Worm (Caenorhabditis elegans): ENCODE measurements around the gene Y57G11C.22.
"Not testable (repeated sequence)": the region's sequence is repeated elsewhere in the genome, so short reads cannot be mapped to it uniquely, and the experiment has no call there.

The Y57G11C.22 gene

ce11 chrIV:14833537-14833936 lies 3.5 kb upstream of the Y57G11C.22 start:
- TF ChIP-seq ztf-29 (GFP tag; IDR thresholded peaks at IDR 0.05): no peak
- TF ChIP-seq cog-1 (tag; optimal IDR thresholded peaks at IDR 0.05): no peak
- no peak for TF ChIP-seq med-1 (GFP tag; optimal IDR thresholded peaks at IDR 0.05; ENCODE audit: insufficient read depth)
- TF ChIP-seq ztf-23 (GFP tag; IDR thresholded peaks at IDR 0.05): no peak

ce11 chrIV:14838095-14838494 lies 1.1 kb downstream of the Y57G11C.22 start:
- TF ChIP-seq T22C8.4 (GFP tag; IDR thresholded peaks at IDR 0.05) (peak; percentile 91), med-1 (GFP tag; optimal IDR thresholded peaks at IDR 0.05; ENCODE audit: insufficient read depth) (peak; percentile 34), klf-2 (GFP tag; conservative IDR thresholded peaks at IDR 0.05) (peak; percentile 82), cog-1 (tag; optimal IDR thresholded peaks at IDR 0.05) (peak; percentile 85), ztf-23 (GFP tag; IDR thresholded peaks at IDR 0.05) (peak; percentile 89), ref-1 (GFP tag; conservative IDR thresholded peaks at IDR 0.05) (no peak; the same call in 1 of the 2 replicates), flt-1 (GFP tag; IDR thresholded peaks at IDR 0.05) (peak; percentile 92), ztf-29 (GFP tag; IDR thresholded peaks at IDR 0.05) (peak; percentile 89), tab-1 (GFP tag; IDR thresholded peaks at IDR 0.05) (peak; percentile 89)

- TF ChIP-seq T22C8.4 (GFP tag; IDR thresholded peaks at IDR 0.05); ztf-23 (GFP tag; IDR thresholded peaks at IDR 0.05); med-1 (GFP tag; optimal IDR thresholded peaks at IDR 0.05; ENCODE audit: insufficient read depth): not testable (repeated sequence)
These were observed 6.1 kb downstream of the Y57G11C.22 start, which contains the start of gene Y57G11C.20 for ce11 chrIV:14843062-14843461. TSS of gene Y57G11C.20 (plus strand) at chrIV:14843362.

- TF ChIP-seq ztf-23 (GFP tag; IDR thresholded peaks at IDR 0.05) (no peak), med-1 (GFP tag; optimal IDR thresholded peaks at IDR 0.05; ENCODE audit: insufficient read depth) (no peak), ztf-29 (GFP tag; IDR thresholded peaks at IDR 0.05) (no peak), ref-1 (GFP tag; conservative IDR thresholded peaks at IDR 0.05) (no peak), cog-1 (tag; optimal IDR thresholded peaks at IDR 0.05) (no peak), klf-2 (GFP tag; conservative IDR thresholded peaks at IDR 0.05) (no peak), T22C8.4 (GFP tag; IDR thresholded peaks at IDR 0.05) (no peak), flt-1 (GFP tag; IDR thresholded peaks at IDR 0.05) (no peak), tab-1 (GFP tag; IDR thresholded peaks at IDR 0.05) (no peak)
These were observed 16.7 kb downstream of the Y57G11C.22 start, which contains the start of gene Y57G11C.52 for ce11 chrIV:14853703-14854102. TSS of gene Y57G11C.52 (plus strand) at chrIV:14854003.

- TF ChIP-seq med-1 (GFP tag; optimal IDR thresholded peaks at IDR 0.05; ENCODE audit: insufficient read depth): no peak
- no peak for TF ChIP-seq cog-1 (tag; optimal IDR thresholded peaks at IDR 0.05)
- no peak for TF ChIP-seq T22C8.4 (GFP tag; IDR thresholded peaks at IDR 0.05)
- no peak for TF ChIP-seq klf-2 (GFP tag; conservative IDR thresholded peaks at IDR 0.05)
- no peak for TF ChIP-seq ref-1 (GFP tag; conservative IDR thresholded peaks at IDR 0.05)
- no peak for TF ChIP-seq flt-1 (GFP tag; IDR thresholded peaks at IDR 0.05)
- TF ChIP-seq ztf-23 (GFP tag; IDR thresholded peaks at IDR 0.05): no peak
- TF ChIP-seq ztf-29 (GFP tag; IDR thresholded peaks at IDR 0.05): no peak
- no peak for TF ChIP-seq tab-1 (GFP tag; IDR thresholded peaks at IDR 0.05)
These were observed 24.7 kb downstream of the Y57G11C.22 start, which contains the start of gene Y57G11C.23 for ce11 chrIV:14861691-14862090. TSS of gene Y57G11C.23 (minus strand) at chrIV:14861791.

- TF ChIP-seq ref-1 (GFP tag; conservative IDR thresholded peaks at IDR 0.05): no peak
- TF ChIP-seq ztf-29 (GFP tag; IDR thresholded peaks at IDR 0.05): no peak
- TF ChIP-seq flt-1 (GFP tag; IDR thresholded peaks at IDR 0.05): no peak
- TF ChIP-seq T22C8.4 (GFP tag; IDR thresholded peaks at IDR 0.05): no peak
- TF ChIP-seq tab-1 (GFP tag; IDR thresholded peaks at IDR 0.05): no peak
- no peak for TF ChIP-seq cog-1 (tag; optimal IDR thresholded peaks at IDR 0.05)
- no peak for TF ChIP-seq ztf-23 (GFP tag; IDR thresholded peaks at IDR 0.05)
- TF ChIP-seq med-1 (GFP tag; optimal IDR thresholded peaks at IDR 0.05; ENCODE audit: insufficient read depth): no peak
These were observed 25.1 kb downstream of the Y57G11C.22 start, which contains the start of gene Y57G11C.38 for ce11 chrIV:14862147-14862546. TSS of gene Y57G11C.38 (plus strand) at chrIV:14862447.

- TF ChIP-seq med-1 (GFP tag; optimal IDR thresholded peaks at IDR 0.05; ENCODE audit: insufficient read depth): no peak
- no peak for TF ChIP-seq ref-1 (GFP tag; conservative IDR thresholded peaks at IDR 0.05)
- no peak for TF ChIP-seq flt-1 (GFP tag; IDR thresholded peaks at IDR 0.05)
- no peak for TF ChIP-seq cog-1 (tag; optimal IDR thresholded peaks at IDR 0.05)
- TF ChIP-seq tab-1 (GFP tag; IDR thresholded peaks at IDR 0.05): no peak
- no peak for TF ChIP-seq ztf-23 (GFP tag; IDR thresholded peaks at IDR 0.05)
- no peak for TF ChIP-seq T22C8.4 (GFP tag; IDR thresholded peaks at IDR 0.05)
- no peak for TF ChIP-seq klf-2 (GFP tag; conservative IDR thresholded peaks at IDR 0.05)
- no peak for TF ChIP-seq ztf-29 (GFP tag; IDR thresholded peaks at IDR 0.05)
These were observed 26.8 kb downstream of the Y57G11C.22 start for ce11 chrIV:14863772-14864171.

- no peak for TF ChIP-seq ztf-23 (GFP tag; IDR thresholded peaks at IDR 0.05)
- no peak for TF ChIP-seq ref-1 (GFP tag; conservative IDR thresholded peaks at IDR 0.05)
- no peak for TF ChIP-seq flt-1 (GFP tag; IDR thresholded peaks at IDR 0.05)
- no peak for TF ChIP-seq tab-1 (GFP tag; IDR thresholded peaks at IDR 0.05)
- no peak for TF ChIP-seq med-1 (GFP tag; optimal IDR thresholded peaks at IDR 0.05; ENCODE audit: insufficient read depth)
- no peak for TF ChIP-seq cog-1 (tag; optimal IDR thresholded peaks at IDR 0.05)
- no peak for TF ChIP-seq T22C8.4 (GFP tag; IDR thresholded peaks at IDR 0.05)
- TF ChIP-seq ztf-29 (GFP tag; IDR thresholded peaks at IDR 0.05): no peak
- TF ChIP-seq klf-2 (GFP tag; conservative IDR thresholded peaks at IDR 0.05): no peak
These were observed 27.5 kb downstream of the Y57G11C.22 start for ce11 chrIV:14864529-14864928.

- no peak for TF ChIP-seq cog-1 (tag; optimal IDR thresholded peaks at IDR 0.05)
- no peak for TF ChIP-seq med-1 (GFP tag; optimal IDR thresholded peaks at IDR 0.05; ENCODE audit: insufficient read depth)
- no peak for TF ChIP-seq ztf-29 (GFP tag; IDR thresholded peaks at IDR 0.05)
- no peak for TF ChIP-seq flt-1 (GFP tag; IDR thresholded peaks at IDR 0.05)
- no peak for TF ChIP-seq ztf-23 (GFP tag; IDR thresholded peaks at IDR 0.05)
- no peak for TF ChIP-seq tab-1 (GFP tag; IDR thresholded peaks at IDR 0.05)
These were observed 31.5 kb downstream of the Y57G11C.22 start for ce11 chrIV:14868560-14868959.

ce11 chrIV:14869844-14870433 lies 32.9 kb downstream of the Y57G11C.22 start:
- peak; percentile 20; the same call in 1 of the 2 replicates for TF ChIP-seq flt-1 (GFP tag; IDR thresholded peaks at IDR 0.05)
- TF ChIP-seq med-1 (GFP tag; optimal IDR thresholded peaks at IDR 0.05; ENCODE audit: insufficient read depth): no peak

Data from whole organism, midembryonic.